Worm (Caenorhabditis elegans) whole organism, L2 larva: ENCODE results near the gene col-181.

Experiments
- C34F6.9 ChIP-seq: fragments of 150-350 bp; optimal IDR thresholded peaks from 2 replicates; lab custom pipeline; 2014; ENCODE audit warnings: missing biosample characterization, missing genetic modification characterization
- R02D3.7 ChIP-seq: fragments of 150-350 bp; optimal IDR thresholded peaks from 2 replicates; lab custom pipeline; 2014; ENCODE audit warnings: missing biosample characterization, missing genetic modification characterization
- ZK546.5 ChIP-seq: sonication (generic microtip); optimal IDR thresholded peaks from 2 replicates; lab custom pipeline; 2017; ENCODE audit warnings: missing biosample characterization, missing genetic modification characterization
- alr-1 ChIP-seq: fragments of 150-350 bp; optimal IDR thresholded peaks from 2 replicates; lab custom pipeline; 2014; ENCODE audit warnings: missing biosample characterization, missing genetic modification characterization
- aly-2 ChIP-seq: fragments of 150-350 bp; optimal IDR thresholded peaks from 2 replicates; lab custom pipeline; 2014; ENCODE audit warnings: missing biosample characterization, missing genetic modification characterization
- blmp-1 ChIP-seq: sonication (generic microtip); optimal IDR thresholded peaks from 2 replicates; lab custom pipeline; 2017; ENCODE audit warnings: missing genetic modification characterization, mild to moderate bottlenecking, missing compliant biosample characterization, antibody characterized with exemption, moderate library complexity; ENCODE audit not compliant: insufficient read depth
- ceh-82 ChIP-seq: fragments of 150-350 bp; optimal IDR thresholded peaks from 2 replicates; lab custom pipeline; 2014; ENCODE audit warnings: missing biosample characterization, missing genetic modification characterization
- crh-2 ChIP-seq: sonication (generic microtip); optimal IDR thresholded peaks from 2 replicates; lab custom pipeline; 2017; ENCODE audit warnings: missing biosample characterization, missing genetic modification characterization
- dmd-4 ChIP-seq: sonication (generic microtip); optimal IDR thresholded peaks from 2 replicates; lab custom pipeline; 2017; ENCODE audit warnings: missing biosample characterization, missing genetic modification characterization
- egl-27 ChIP-seq: sonication (generic microtip); optimal IDR thresholded peaks from 3 replicates; lab custom pipeline; 2017; ENCODE audit warnings: missing biosample characterization, missing genetic modification reagents, missing genetic modification characterization
- gmeb-1 ChIP-seq: fragments of 150-350 bp; optimal IDR thresholded peaks from 2 replicates; lab custom pipeline; 2014; ENCODE audit warnings: missing biosample characterization, missing genetic modification characterization
- lin-11 ChIP-seq: fragments of 150-350 bp; sonication (generic microtip); optimal IDR thresholded peaks from 2 replicates; lab custom pipeline; 2014; ENCODE audit warnings: missing biosample characterization, missing genetic modification characterization, inconsistent platforms, mixed read lengths
- lin-13 ChIP-seq: fragments of 150-350 bp; optimal IDR thresholded peaks from 2 replicates; lab custom pipeline; 2014; ENCODE audit warnings: missing biosample characterization, missing genetic modification reagents, missing genetic modification characterization
- lin-39 ChIP-seq: fragments of 150-350 bp; optimal IDR thresholded peaks from 2 replicates; lab custom pipeline; 2014; ENCODE audit warnings: missing biosample characterization, missing genetic modification reagents, missing genetic modification characterization
- lsy-2 ChIP-seq, 2 experiments: fragments of 150-350 bp in 1 of 2; sonication (generic microtip) in 1 of 2; optimal IDR thresholded peaks; 2 replicates each; lab custom pipeline; 2014 to 2017; ENCODE audit warnings: missing biosample characterization in 2 of 2, missing genetic modification characterization in 2 of 2
- mdl-1 ChIP-seq, 2 experiments: fragments of 150-350 bp in 1 of 2; sonication (generic microtip) in 1 of 2; optimal IDR thresholded peaks; 2 replicates each; lab custom pipeline; 2017; ENCODE audit warnings: missing biosample characterization in 2 of 2, missing genetic modification characterization in 2 of 2
- nhr-12 ChIP-seq: fragments of 150-350 bp; optimal IDR thresholded peaks from 2 replicates; lab custom pipeline; 2014; ENCODE audit warnings: missing biosample characterization, missing genetic modification characterization
- nhr-21 ChIP-seq: fragments of 150-350 bp; optimal IDR thresholded peaks from 2 replicates; lab custom pipeline; 2014; ENCODE audit warnings: missing biosample characterization, missing genetic modification characterization
- nhr-23 ChIP-seq: fragments of 150-350 bp; optimal IDR thresholded peaks from 2 replicates; lab custom pipeline; 2014; ENCODE audit warnings: missing biosample characterization, missing genetic modification reagents, missing genetic modification characterization
- nhr-237 ChIP-seq: fragments of 150-350 bp; optimal IDR thresholded peaks from 2 replicates; lab custom pipeline; 2014; ENCODE audit warnings: missing biosample characterization, missing genetic modification characterization
- peb-1 ChIP-seq: fragments of 150-350 bp; optimal IDR thresholded peaks from 2 replicates; lab custom pipeline; 2014; ENCODE audit warnings: missing biosample characterization, missing genetic modification characterization
- skn-1 ChIP-seq: sonication (generic microtip); optimal IDR thresholded peaks from 2 replicates; lab custom pipeline; 2017; ENCODE audit warnings: missing biosample characterization, missing genetic modification characterization
- sma-3 ChIP-seq: sonication (generic microtip); optimal IDR thresholded peaks from 2 replicates; lab custom pipeline; 2016; ENCODE audit warnings: missing genetic modification reagents, missing genetic modification characterization, missing compliant biosample characterization
- sma-9 ChIP-seq, 2 experiments: fragments of 150-350 bp in 1 of 2; sonication (generic microtip) in 1 of 2; optimal IDR thresholded peaks; 2 replicates each; lab custom pipeline; 2014 to 2016; ENCODE audit warnings: missing genetic modification characterization in 2 of 2, mild to moderate bottlenecking in 1 of 2, missing biosample characterization in 1 of 2, missing compliant biosample characterization in 1 of 2, missing genetic modification reagents in 1 of 2, moderate library complexity in 1 of 2
- snpc-4 ChIP-seq: fragments of 150-350 bp; optimal IDR thresholded peaks from 2 replicates; lab custom pipeline; 2014; ENCODE audit warnings: missing biosample characterization, missing genetic modification characterization
- unc-39 ChIP-seq: fragments of 150-350 bp; optimal IDR thresholded peaks from 2 replicates; lab custom pipeline; 2014; ENCODE audit warnings: missing biosample characterization, missing genetic modification characterization
- unc-55 ChIP-seq: fragments of 150-350 bp; sonication (generic microtip); optimal IDR thresholded peaks from 3 replicates; lab custom pipeline; 2014; ENCODE audit warnings: missing biosample characterization, missing genetic modification reagents, missing genetic modification characterization
- unc-62 ChIP-seq: fragments of 150-350 bp; optimal IDR thresholded peaks from 2 replicates; lab custom pipeline; 2014; ENCODE audit warnings: missing biosample characterization, missing genetic modification reagents, missing genetic modification characterization
- zag-1 ChIP-seq: fragments of 150-350 bp; optimal IDR thresholded peaks from 2 replicates; lab custom pipeline; 2014; ENCODE audit warnings: missing biosample characterization, missing genetic modification characterization
- ztf-1 ChIP-seq: fragments of 200-800 bp; sonication (Bioruptor generic); conservative IDR thresholded peaks from 2 replicates; pipeline ENCODE4 v1.3.6; 2022; ENCODE audit warnings: missing genetic modification characterization, missing compliant biosample characterization
- ztf-11 ChIP-seq: sonication (generic microtip); optimal IDR thresholded peaks from 2 replicates; lab custom pipeline; 2017; ENCODE audit warnings: missing biosample characterization, missing genetic modification characterization
- ztf-4 ChIP-seq: fragments of 150-350 bp; optimal IDR thresholded peaks from 2 replicates; lab custom pipeline; 2014; ENCODE audit warnings: missing biosample characterization, missing genetic modification characterization

col-181 gene

ce11 chrX:12092621-12093020 lies 12.1 kb upstream of the col-181 start:
- TF ChIP-seq lin-13 (GFP tag; lab: Kevin White, UChicago) (no peak), peb-1 (tag; lab: Kevin White, UChicago) (no peak), lin-39 (tag; lab: Kevin White, UChicago) (no peak), ZK546.5 (tag; lab: Kevin White, UChicago) (no peak), nhr-12 (tag; lab: Kevin White, UChicago) (no peak), unc-55 (GFP tag; lab: Kevin White, UChicago) (no peak), lin-11 (tag; lab: Kevin White, UChicago) (no peak), R02D3.7 (tag; lab: Kevin White, UChicago) (no peak), sma-3 (no peak), sma-9 (GFP tag; optimal IDR thresholded peaks at IDR 0.05; lab: Kevin White, UChicago) (no peak), sma-9 (tag; optimal IDR thresholded peaks at IDR 0.05; lab: Kevin White, UChicago) (no peak), lsy-2 (tag; optimal IDR thresholded peaks at IDR 0.05; lab: Kevin White, UChicago) (no peak), dmd-4 (tag; lab: Kevin White, UChicago) (no peak), nhr-23 (tag; lab: Kevin White, UChicago) (no peak), zag-1 (tag; lab: Kevin White, UChicago) (no peak), gmeb-1 (tag; lab: Kevin White, UChicago) (no peak), ztf-4 (tag; lab: Kevin White, UChicago) (no peak), ceh-82 (tag; lab: Kevin White, UChicago) (no peak), ztf-11 (tag; lab: Kevin White, UChicago) (no peak), blmp-1 (no peak)

- TF ChIP-seq snpc-4 (tag; lab: Kevin White, UChicago) (no peak), unc-62 (GFP tag; lab: Kevin White, UChicago) (no peak), unc-55 (GFP tag; lab: Kevin White, UChicago) (no peak), lsy-2 (tag; optimal IDR thresholded peaks at IDR 0.05; lab: Kevin White, UChicago) (no peak), aly-2 (no peak), ZK546.5 (tag; lab: Kevin White, UChicago) (no peak), dmd-4 (tag; lab: Kevin White, UChicago) (no peak), skn-1 (tag; lab: Kevin White, UChicago) (no peak), mdl-1 (tag; optimal IDR thresholded peaks at IDR 0.05; lab: Kevin White, UChicago) (no peak), lin-13 (GFP tag; lab: Kevin White, UChicago) (no peak), peb-1 (tag; lab: Kevin White, UChicago) (no peak), ztf-1 (no peak), unc-39 (no peak), ztf-11 (tag; lab: Kevin White, UChicago) (no peak), nhr-23 (tag; lab: Kevin White, UChicago) (no peak)
- TF ChIP-seq, all 48 proteins: peak for 0
Measured at ce11 chrX:12093043-12093442, 11.7 kb upstream of the col-181 start, which contains the start of gene W03G11.4. W03G11.4 (minus strand) TSS chrX:12093143.

DNA sequence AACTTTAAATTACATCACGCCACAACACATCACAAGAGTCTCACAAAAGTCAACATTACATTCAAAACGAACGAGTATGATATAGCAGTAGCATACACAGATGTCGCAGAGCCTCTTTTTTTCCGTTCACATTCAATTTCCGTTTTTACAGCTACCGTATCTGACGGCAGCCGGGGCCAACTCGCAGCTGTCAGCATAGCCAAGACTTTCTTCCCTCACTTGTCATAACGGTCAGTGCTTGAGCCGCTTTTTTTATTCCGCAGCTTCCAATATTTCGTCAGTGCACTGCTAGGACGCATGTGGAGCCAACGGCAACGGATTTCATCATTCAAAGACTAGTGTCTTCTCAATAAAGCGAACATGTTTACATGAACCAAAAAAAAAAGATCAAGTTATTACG lies 10.7 kb upstream of the col-181 start:
- peak; percentile 21 for TF ChIP-seq unc-55 (GFP tag; lab: Kevin White, UChicago)
- no peak for TF ChIP-seq ztf-4 (tag; lab: Kevin White, UChicago)

- no peak for TF ChIP-seq zag-1 (tag; lab: Kevin White, UChicago)
- no peak for TF ChIP-seq unc-62 (GFP tag; lab: Kevin White, UChicago)
- no peak for TF ChIP-seq mdl-1 (tag; optimal IDR thresholded peaks at IDR 0.05; lab: Kevin White, UChicago)
- no peak for TF ChIP-seq aly-2
- TF ChIP-seq lin-13 (GFP tag; lab: Kevin White, UChicago) = no peak
- no peak for TF ChIP-seq nhr-21 (tag; lab: Kevin White, UChicago)
Measured at ce11 chrX:12095200-12095599, 9.5 kb upstream of the col-181 start.

DNA sequence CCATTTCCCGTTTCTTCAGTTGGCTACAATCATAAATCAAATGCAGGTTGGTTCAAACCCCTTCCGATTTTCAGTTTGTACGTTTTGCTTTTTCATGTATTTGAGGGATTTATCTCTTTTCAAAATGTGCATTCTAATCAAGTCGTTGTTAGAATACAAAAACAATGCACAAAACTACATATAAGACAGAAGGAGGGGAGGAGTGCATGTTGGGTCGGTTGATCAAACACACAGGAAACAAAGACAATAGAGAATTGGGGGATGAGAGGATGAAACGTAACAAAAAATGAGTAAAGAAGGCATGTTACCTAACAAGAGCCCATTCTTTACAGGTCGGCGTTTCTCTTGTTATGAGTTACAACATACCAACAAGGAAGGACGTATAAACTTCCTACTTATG lies 6.7 kb upstream of the col-181 start:
- TF ChIP-seq alr-1 = no peak
- no peak for TF ChIP-seq ztf-1

DNA sequence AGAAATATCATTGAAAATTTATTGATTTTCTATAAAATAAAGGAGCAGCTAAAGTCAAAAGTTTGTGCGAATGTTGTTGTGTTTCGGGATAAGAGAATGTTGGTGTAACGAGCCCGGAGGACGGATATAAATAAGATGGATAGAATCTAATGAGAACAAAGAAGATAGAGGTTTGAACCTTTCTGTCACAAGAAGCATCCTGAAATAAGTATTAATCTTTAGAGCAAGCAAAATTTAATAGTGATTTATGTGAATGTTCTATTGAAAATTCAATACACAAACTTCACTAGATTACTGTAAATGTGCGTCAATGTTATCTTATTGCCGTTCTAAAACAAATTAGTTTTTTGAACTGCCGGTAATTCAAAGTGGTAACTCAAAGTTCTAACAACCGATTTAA lies 1.0 kb upstream of the col-181 start, which contains the start of gene W03G11.3:
Gene W03G11.3 (minus strand): TSS at position 101 of the 400 bp plus-strand sequence.
- TF ChIP-seq zag-1 (tag; lab: Kevin White, UChicago) (no peak), aly-2 (no peak), crh-2 (no peak), lin-11 (tag; lab: Kevin White, UChicago) (no peak), nhr-12 (tag; lab: Kevin White, UChicago) (no peak), lin-39 (tag; lab: Kevin White, UChicago) (no peak), gmeb-1 (tag; lab: Kevin White, UChicago) (no peak), nhr-237 (tag; lab: Kevin White, UChicago) (no peak), nhr-23 (tag; lab: Kevin White, UChicago) (no peak), egl-27 (tag; lab: Kevin White, UChicago) (no peak), R02D3.7 (tag; lab: Kevin White, UChicago) (no peak), dmd-4 (tag; lab: Kevin White, UChicago) (no peak), ceh-82 (tag; lab: Kevin White, UChicago) (no peak), C34F6.9 (tag; lab: Kevin White, UChicago) (no peak)
- TF ChIP-seq, all 48 proteins: peak for 0
